Worm (Caenorhabditis elegans): ENCODE data around the gene F17E9.5.

F17E9.5 gene

DNA sequence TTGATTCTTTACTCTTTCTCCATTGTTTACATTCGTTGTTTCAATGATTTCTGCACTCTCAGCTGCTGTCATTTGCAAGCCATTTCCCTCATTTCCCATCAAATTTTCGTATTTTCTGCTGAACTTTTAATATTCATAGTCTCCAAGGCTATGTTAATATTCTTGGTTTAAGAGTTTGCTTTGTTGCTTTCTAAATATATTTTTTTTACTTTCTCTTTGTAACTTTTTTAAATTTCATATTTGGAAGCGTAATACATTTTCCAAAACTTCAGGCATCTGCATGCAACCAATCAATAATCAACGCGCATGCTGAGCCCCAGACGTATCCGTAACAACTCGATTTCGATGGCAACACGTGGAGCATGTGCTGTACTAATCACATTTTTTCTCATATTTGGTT, 15.2 kb downstream of the F17E9.5 start, which contains the start of gene sqv-1:
TSS of gene sqv-1 (plus strand) at position 301 of the 400 bp plus-strand sequence.
- TF ChIP-seq hmg-4 (GFP tag; optimal IDR thresholded peaks at IDR 0.05) = no peak
- TF ChIP-seq tra-4 (tag; optimal IDR thresholded peaks at IDR 0.05) = no peak
- TF ChIP-seq scrt-1 (GFP tag; IDR thresholded peaks at IDR 0.05) = no peak
- TF ChIP-seq ama-1 (optimal IDR thresholded peaks at IDR 0.05) = no peak
- TF ChIP-seq hmbx-1 (tag; optimal IDR thresholded peaks at IDR 0.05) = no peak
- no peak for TF ChIP-seq ceh-13 (GFP tag; optimal IDR thresholded peaks at IDR 0.05)
- no peak for TF ChIP-seq sea-1 (GFP tag; conservative IDR thresholded peaks at IDR 0.05)
- no peak for TF ChIP-seq tbx-11 (GFP tag; IDR thresholded peaks at IDR 0.05)
- no peak for TF ChIP-seq ets-7 (tag; optimal IDR thresholded peaks at IDR 0.05)
- TF ChIP-seq F13C5.2 (tag; optimal IDR thresholded peaks at IDR 0.05) = no peak
- TF ChIP-seq aly-1 (tag; optimal IDR thresholded peaks at IDR 0.05) = no peak
- TF ChIP-seq flt-1 (GFP tag; IDR thresholded peaks at IDR 0.05) = no peak
- no peak for TF ChIP-seq ceh-36 (tag; optimal IDR thresholded peaks at IDR 0.05)
- no peak for TF ChIP-seq tbx-37 (GFP tag; conservative IDR thresholded peaks at IDR 0.05)
- no peak for TF ChIP-seq hnd-1 (tag; optimal IDR thresholded peaks at IDR 0.05)
- TF ChIP-seq B0310.2 (tag; optimal IDR thresholded peaks at IDR 0.05) = no peak
- no peak for TF ChIP-seq pes-1 (GFP tag; IDR thresholded peaks at IDR 0.05)

ce11 chrIV:8363163-8363562, 17.5 kb downstream of the F17E9.5 start, which contains the start of gene D2096.12:
Gene D2096.12, plus strand, starts transcription at chrIV:8363463.
- TF ChIP-seq ama-1 (optimal IDR thresholded peaks at IDR 0.05) (no peak), hnd-1 (tag; optimal IDR thresholded peaks at IDR 0.05) (no peak), ets-7 (tag; optimal IDR thresholded peaks at IDR 0.05) (no peak), pes-1 (GFP tag; IDR thresholded peaks at IDR 0.05) (no peak)

ce11 chrIV:8366295-8366694, 20.7 kb downstream of the F17E9.5 start, which contains the start of gene aagr-1:
Gene aagr-1, plus strand, starts transcription at chrIV:8366521.
- TF ChIP-seq sea-1 (GFP tag; conservative IDR thresholded peaks at IDR 0.05) (no peak), B0310.2 (tag; optimal IDR thresholded peaks at IDR 0.05) (no peak), ama-1 (optimal IDR thresholded peaks at IDR 0.05) (no peak), pes-1 (GFP tag; IDR thresholded peaks at IDR 0.05) (no peak), ceh-36 (tag; optimal IDR thresholded peaks at IDR 0.05) (no peak), ets-7 (tag; optimal IDR thresholded peaks at IDR 0.05) (no peak), ceh-13 (GFP tag; optimal IDR thresholded peaks at IDR 0.05) (no peak)

DNA sequence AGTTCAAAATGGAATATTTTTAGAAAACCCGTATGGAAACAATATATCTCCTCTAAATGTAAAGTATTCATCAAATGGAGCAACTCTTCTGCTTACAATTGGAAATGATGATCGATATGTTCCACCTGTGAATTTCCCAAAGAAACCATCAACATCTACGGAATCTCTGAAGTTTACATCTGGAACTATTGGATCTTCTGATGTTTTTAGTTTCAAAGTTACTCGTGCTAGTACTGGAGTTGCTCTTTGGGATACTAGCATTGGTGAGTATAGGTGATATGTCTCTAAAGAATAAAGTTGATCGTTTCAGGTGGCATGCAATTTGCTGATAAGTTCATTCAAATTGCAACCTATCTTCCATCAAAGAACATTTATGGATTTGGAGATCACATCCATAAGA, 22.3 kb downstream of the F17E9.5 start:
- no peak for TF ChIP-seq hnd-1 (tag; optimal IDR thresholded peaks at IDR 0.05)
- no peak for TF ChIP-seq hmbx-1 (tag; optimal IDR thresholded peaks at IDR 0.05)
- TF ChIP-seq aly-1 (tag; optimal IDR thresholded peaks at IDR 0.05) = no peak
- no peak for TF ChIP-seq hmg-4 (GFP tag; optimal IDR thresholded peaks at IDR 0.05)
- no peak for TF ChIP-seq ceh-13 (GFP tag; optimal IDR thresholded peaks at IDR 0.05)
- TF ChIP-seq ama-1 (optimal IDR thresholded peaks at IDR 0.05) = no peak
- no peak for TF ChIP-seq pes-1 (GFP tag; IDR thresholded peaks at IDR 0.05)
- no peak for TF ChIP-seq ets-7 (tag; optimal IDR thresholded peaks at IDR 0.05)
- no peak for TF ChIP-seq B0310.2 (tag; optimal IDR thresholded peaks at IDR 0.05)
- TF ChIP-seq tra-4 (tag; optimal IDR thresholded peaks at IDR 0.05) = no peak
- no peak for TF ChIP-seq tbx-11 (GFP tag; IDR thresholded peaks at IDR 0.05)
- TF ChIP-seq sea-1 (GFP tag; conservative IDR thresholded peaks at IDR 0.05) = no peak
- no peak for TF ChIP-seq F13C5.2 (tag; optimal IDR thresholded peaks at IDR 0.05)
- no peak for TF ChIP-seq flt-1 (GFP tag; IDR thresholded peaks at IDR 0.05)

DNA sequence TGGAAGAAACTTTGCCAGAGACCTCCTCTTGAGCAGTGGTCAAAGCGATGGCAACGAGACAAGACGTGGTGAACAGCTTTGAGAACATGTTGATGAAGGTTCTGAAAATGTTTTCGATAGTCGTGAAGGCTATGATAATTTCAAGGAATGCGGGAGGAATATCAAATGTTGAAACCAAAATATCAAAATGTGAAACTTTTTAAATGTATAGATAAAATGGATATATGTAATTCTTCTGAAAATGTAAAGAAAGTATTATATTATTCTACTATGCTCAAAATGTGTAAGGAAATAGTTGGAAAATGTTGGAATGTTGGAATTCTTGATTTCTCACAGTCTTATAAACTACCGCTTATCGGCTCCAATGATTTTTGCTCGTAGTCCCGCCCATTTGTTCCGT, 23.5 kb downstream of the F17E9.5 start, which contains the start of gene D2096.6:
TSS of gene D2096.6 (minus strand) at position 101 of the 400 bp plus-strand sequence.
- no peak for TF ChIP-seq scrt-1 (GFP tag; IDR thresholded peaks at IDR 0.05)

ce11 chrIV:8375381-8375780, 29.8 kb downstream of the F17E9.5 start:
- TF ChIP-seq tbx-11 (GFP tag; IDR thresholded peaks at IDR 0.05) (peak; percentile 88), tra-4 (tag; optimal IDR thresholded peaks at IDR 0.05) (peak; percentile 84), hnd-1 (tag; optimal IDR thresholded peaks at IDR 0.05) (peak; percentile 82), ets-7 (tag; optimal IDR thresholded peaks at IDR 0.05) (peak; percentile 75), pes-1 (GFP tag; IDR thresholded peaks at IDR 0.05) (peak; percentile 94), scrt-1 (GFP tag; IDR thresholded peaks at IDR 0.05) (peak; percentile 93), hmg-4 (GFP tag; optimal IDR thresholded peaks at IDR 0.05) (peak; percentile 96), F13C5.2 (tag; optimal IDR thresholded peaks at IDR 0.05) (peak; percentile 92), sea-1 (GFP tag; conservative IDR thresholded peaks at IDR 0.05) (peak; percentile 92), aly-1 (tag; optimal IDR thresholded peaks at IDR 0.05) (peak; percentile 91), hmbx-1 (tag; optimal IDR thresholded peaks at IDR 0.05) (peak; percentile 88), ceh-36 (tag; optimal IDR thresholded peaks at IDR 0.05) (peak; percentile 91), tbx-37 (GFP tag; conservative IDR thresholded peaks at IDR 0.05) (peak; percentile 94), B0310.2 (tag; optimal IDR thresholded peaks at IDR 0.05) (peak; percentile 85), flt-1 (GFP tag; IDR thresholded peaks at IDR 0.05) (peak; percentile 94), ama-1 (optimal IDR thresholded peaks at IDR 0.05) (no peak), ceh-13 (GFP tag; optimal IDR thresholded peaks at IDR 0.05) (peak; percentile 82)

DNA sequence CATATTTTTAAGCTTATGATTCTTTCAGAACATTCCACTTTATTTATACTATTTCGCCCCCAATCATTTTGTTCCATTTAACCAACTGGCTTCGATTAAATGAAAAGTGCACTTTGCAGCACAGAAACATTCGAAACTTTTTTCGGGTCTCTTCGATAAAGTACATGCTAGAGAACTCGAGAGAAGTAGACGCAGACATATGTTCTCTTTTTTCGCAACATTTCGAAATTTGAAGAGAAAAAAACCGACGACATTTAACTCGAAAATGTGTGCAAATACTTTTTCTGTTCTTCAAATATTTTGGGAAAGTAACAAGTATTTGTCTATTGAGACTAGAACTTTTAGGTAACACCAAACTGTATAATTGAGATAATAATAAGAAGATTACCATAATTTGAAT, 31.3 kb downstream of the F17E9.5 start:
- no peak for TF ChIP-seq hmg-4 (GFP tag; optimal IDR thresholded peaks at IDR 0.05)
- TF ChIP-seq tbx-11 (GFP tag; IDR thresholded peaks at IDR 0.05) = no peak
- no peak for TF ChIP-seq pes-1 (GFP tag; IDR thresholded peaks at IDR 0.05)
- no peak for TF ChIP-seq aly-1 (tag; optimal IDR thresholded peaks at IDR 0.05)
- no peak for TF ChIP-seq ets-7 (tag; optimal IDR thresholded peaks at IDR 0.05)
- no peak for TF ChIP-seq ceh-36 (tag; optimal IDR thresholded peaks at IDR 0.05)
- TF ChIP-seq B0310.2 (tag; optimal IDR thresholded peaks at IDR 0.05) = no peak
- TF ChIP-seq hmbx-1 (tag; optimal IDR thresholded peaks at IDR 0.05) = no peak
- no peak for TF ChIP-seq sea-1 (GFP tag; conservative IDR thresholded peaks at IDR 0.05)
- TF ChIP-seq tra-4 (tag; optimal IDR thresholded peaks at IDR 0.05) = no peak
- no peak for TF ChIP-seq hnd-1 (tag; optimal IDR thresholded peaks at IDR 0.05)
- no peak for TF ChIP-seq scrt-1 (GFP tag; IDR thresholded peaks at IDR 0.05)
- TF ChIP-seq ceh-13 (GFP tag; optimal IDR thresholded peaks at IDR 0.05) = no peak
- TF ChIP-seq ama-1 (optimal IDR thresholded peaks at IDR 0.05) = no peak
- no peak for TF ChIP-seq tbx-37 (GFP tag; conservative IDR thresholded peaks at IDR 0.05)
- no peak for TF ChIP-seq flt-1 (GFP tag; IDR thresholded peaks at IDR 0.05)
- TF ChIP-seq F13C5.2 (tag; optimal IDR thresholded peaks at IDR 0.05) = no peak

ce11 chrIV:8377501-8377900, 31.9 kb downstream of the F17E9.5 start, which contains the start of gene D2096.7:
Gene D2096.7, minus strand, starts transcription at chrIV:8377630.
- TF ChIP-seq hmbx-1 (tag; optimal IDR thresholded peaks at IDR 0.05) = no peak
- no peak for TF ChIP-seq scrt-1 (GFP tag; IDR thresholded peaks at IDR 0.05)
- no peak for TF ChIP-seq tbx-37 (GFP tag; conservative IDR thresholded peaks at IDR 0.05)
- no peak for TF ChIP-seq tra-4 (tag; optimal IDR thresholded peaks at IDR 0.05)
- TF ChIP-seq tbx-11 (GFP tag; IDR thresholded peaks at IDR 0.05) = no peak
- TF ChIP-seq flt-1 (GFP tag; IDR thresholded peaks at IDR 0.05) = no peak
- TF ChIP-seq ama-1 (optimal IDR thresholded peaks at IDR 0.05) = no peak
- no peak for TF ChIP-seq aly-1 (tag; optimal IDR thresholded peaks at IDR 0.05)
